ENCODE assay signal across 1 fruit fly cellular context in genomic region chrX:765039-765508, dm6.
TF ChIP-seq lines count a peak whose summit lies in the region.

TSS of gene RpL22 (minus strand) at chrX:765130.

TF ChIP-seq in whole organism, embryonic, 481 proteins besides CTCF, POLR2A, EP300 and RAD21 (continued from another document):
- peak; percentile 73; the same call in 1 of the 3 replicates for TF ChIP-seq C15 (GFP tag; IDR thresholded peaks at IDR 0.05; lab: Robert Waterston, UW)
- TF ChIP-seq crol (GFP tag; IDR thresholded peaks at IDR 0.05; lab: Robert Waterston, UW), result peak; percentile 19
- TF ChIP-seq otp (GFP tag; IDR thresholded peaks at IDR 0.05; lab: Robert Waterston, UW), result peak; percentile 90
- peak; percentile 95 for TF ChIP-seq CG15514 (GFP tag; optimal IDR thresholded peaks at IDR 0.05; lab: Kevin White, UChicago)
- TF ChIP-seq ssp (GFP tag; IDR thresholded peaks at IDR 0.05; lab: Robert Waterston, UW), result peak; percentile 69
- TF ChIP-seq prd (optimal IDR thresholded peaks at IDR 0.05; lab: Kevin White, UChicago), result no peak
- TF ChIP-seq prd (GFP tag; IDR thresholded peaks at IDR 0.05; lab: Robert Waterston, UW), result peak; percentile 55; the same call in 1 of the 3 replicates
- peak; percentile 82 for TF ChIP-seq CG11247 (GFP tag; IDR thresholded peaks at IDR 0.05; lab: Robert Waterston, UW)
- peak; percentile 81 for TF ChIP-seq CG12299 (tag; optimal IDR thresholded peaks at IDR 0.05; lab: Kevin White, UChicago)
- 0 out of 4 replicates have a peak, but pooled peaks have one; percentile 20 for TF ChIP-seq Dll (GFP tag; IDR thresholded peaks at IDR 0.05; lab: Robert Waterston, UW; ENCODE audit: partially characterized antibody)
- TF ChIP-seq br (optimal IDR thresholded peaks at IDR 0.05; lab: Kevin White, UChicago), result no peak
- TF ChIP-seq danr (GFP tag; IDR thresholded peaks at IDR 0.05; lab: Robert Waterston, UW), result peak; percentile 60; the same call in 1 of the 2 replicates
- peak; percentile 84 for TF ChIP-seq CG10267 (tag; optimal IDR thresholded peaks at IDR 0.05; lab: Kevin White, UChicago)
- peak; percentile 79 for TF ChIP-seq Awh (GFP tag; IDR thresholded peaks at IDR 0.05; lab: Robert Waterston, UW)
- peak; percentile 43; the same call in 1 of the 2 replicates for TF ChIP-seq dimm (GFP tag; IDR thresholded peaks at IDR 0.05; lab: Robert Waterston, UW)
- peak; percentile 85 for TF ChIP-seq rib (GFP tag; IDR thresholded peaks at IDR 0.05; lab: Robert Waterston, UW)
- TF ChIP-seq CG15269 (tag; optimal IDR thresholded peaks at IDR 0.05; lab: Kevin White, UChicago), result peak; percentile 71
- peak; percentile 82 for TF ChIP-seq CG7271 (tag; optimal IDR thresholded peaks at IDR 0.05; lab: Kevin White, UChicago)
- peak; percentile 92 for TF ChIP-seq MBD-R2 (GFP tag; IDR thresholded peaks at IDR 0.05; lab: Robert Waterston, UW)
- peak; percentile 95 for TF ChIP-seq CG6765 (GFP tag; optimal IDR thresholded peaks at IDR 0.05; lab: Kevin White, UChicago)
- TF ChIP-seq CG9797 (GFP tag; optimal IDR thresholded peaks at IDR 0.05; lab: Kevin White, UChicago), result peak; percentile 99
- TF ChIP-seq Drgx (GFP tag; IDR thresholded peaks at IDR 0.05; lab: Robert Waterston, UW), result peak; percentile 63
- TF ChIP-seq slp2 (GFP tag; optimal IDR thresholded peaks at IDR 0.05; lab: Kevin White, UChicago), result peak; percentile 85
- peak; percentile 95 for TF ChIP-seq CG34376 (GFP tag; optimal IDR thresholded peaks at IDR 0.05; lab: Kevin White, UChicago)
- peak; percentile 79 for TF ChIP-seq bigmax (GFP tag; optimal IDR thresholded peaks at IDR 0.05; lab: Kevin White, UChicago)
- peak; percentile 76 for TF ChIP-seq dati (GFP tag; IDR thresholded peaks at IDR 0.05; lab: Robert Waterston, UW)
- TF ChIP-seq Asciz (GFP tag; optimal IDR thresholded peaks at IDR 0.05; lab: Kevin White, UChicago), result peak; percentile 88
- peak; percentile 82 for TF ChIP-seq CG31224 (GFP tag; IDR thresholded peaks at IDR 0.05; lab: Robert Waterston, UW)
- TF ChIP-seq CG4730 (GFP tag; IDR thresholded peaks at IDR 0.05; lab: Robert Waterston, UW), result peak; percentile 71
- peak; percentile 86 for TF ChIP-seq CG6854 (GFP tag; optimal IDR thresholded peaks at IDR 0.05; lab: Kevin White, UChicago)
- peak; percentile 73 for TF ChIP-seq oc (tag; optimal IDR thresholded peaks at IDR 0.05; lab: Kevin White, UChicago)
- peak; percentile 85 for TF ChIP-seq CG43689 (GFP tag; IDR thresholded peaks at IDR 0.05; lab: Robert Waterston, UW)
- peak; percentile 92 for TF ChIP-seq Mad (GFP tag; optimal IDR thresholded peaks at IDR 0.05; lab: Kevin White, UChicago)
- peak; percentile 85 for TF ChIP-seq Xbp1 (GFP tag; optimal IDR thresholded peaks at IDR 0.05; lab: Kevin White, UChicago)
- TF ChIP-seq chn (GFP tag; optimal IDR thresholded peaks at IDR 0.05; lab: Kevin White, UChicago), result peak; percentile 82
- peak; percentile 89 for TF ChIP-seq maf-S (GFP tag; optimal IDR thresholded peaks at IDR 0.05; lab: Kevin White, UChicago)
- TF ChIP-seq HmgZ (tag; optimal IDR thresholded peaks at IDR 0.05; lab: Kevin White, UChicago), result peak; percentile 94
- no peak for TF ChIP-seq aop (GFP tag; IDR thresholded peaks at IDR 0.05; lab: Robert Waterston, UW)
- peak; percentile 85 for TF ChIP-seq CG4328 (GFP tag; optimal IDR thresholded peaks at IDR 0.05; lab: Kevin White, UChicago)
- peak; percentile 16 for TF ChIP-seq Tbp (GFP tag; optimal IDR thresholded peaks at IDR 0.05; lab: Kevin White, UChicago)
- peak; percentile 79; the same call in 2 of the 3 replicates for TF ChIP-seq Optix (GFP tag; IDR thresholded peaks at IDR 0.05; lab: Robert Waterston, UW)
- TF ChIP-seq Hmr (GFP tag; optimal IDR thresholded peaks at IDR 0.05; lab: Kevin White, UChicago), result peak; percentile 98
- peak; percentile 50 for TF ChIP-seq Spps (tag; optimal IDR thresholded peaks at IDR 0.05; lab: Kevin White, UChicago)
- TF ChIP-seq Doc3 (GFP tag; IDR thresholded peaks at IDR 0.05; lab: Robert Waterston, UW; ENCODE audit: partially characterized antibody), result no peak
- peak; percentile 82 for TF ChIP-seq CG11560 (tag; IDR thresholded peaks at IDR 0.05; lab: Robert Waterston, UW)
- TF ChIP-seq CG4617 (GFP tag; optimal IDR thresholded peaks at IDR 0.05; lab: Kevin White, UChicago; ENCODE audit: borderline replicate concordance), result peak; percentile 81
- TF ChIP-seq ro (GFP tag; IDR thresholded peaks at IDR 0.05; lab: Robert Waterston, UW), result peak; percentile 60
- no peak for TF ChIP-seq hth (optimal IDR thresholded peaks at IDR 0.05; lab: Kevin White, UChicago)
- TF ChIP-seq amos (GFP tag; IDR thresholded peaks at IDR 0.05; lab: Robert Waterston, UW; ENCODE audit: partially characterized antibody), result peak; percentile 56
- peak; percentile 62 for TF ChIP-seq Oaz (GFP tag; IDR thresholded peaks at IDR 0.05; lab: Robert Waterston, UW)
- peak; percentile 88 for TF ChIP-seq Hsf (GFP tag; optimal IDR thresholded peaks at IDR 0.05; lab: Kevin White, UChicago)
- TF ChIP-seq Pdp1 (GFP tag; optimal IDR thresholded peaks at IDR 0.05; lab: Kevin White, UChicago), result peak; percentile 80 to 91
- TF ChIP-seq chm (GFP tag; IDR thresholded peaks at IDR 0.05; lab: Robert Waterston, UW), result peak; percentile 92
- peak; percentile 86 for TF ChIP-seq stc (GFP tag; IDR thresholded peaks at IDR 0.05; lab: Robert Waterston, UW)
- TF ChIP-seq sob (GFP tag; IDR thresholded peaks at IDR 0.05; lab: Robert Waterston, UW), result peak; percentile 94
- TF ChIP-seq trem (tag; optimal IDR thresholded peaks at IDR 0.05; lab: Kevin White, UChicago), result peak; percentile 89
- peak; percentile 98 for TF ChIP-seq sens (GFP tag; lab: Kevin White, UChicago)
- peak; percentile 93 for TF ChIP-seq MTF-1 (GFP tag; optimal IDR thresholded peaks at IDR 0.05; lab: Kevin White, UChicago; ENCODE audit: borderline replicate concordance)
- TF ChIP-seq Meics (GFP tag; optimal IDR thresholded peaks at IDR 0.05; lab: Kevin White, UChicago), result peak; percentile 94
- peak; percentile 77 for TF ChIP-seq CG16863 (GFP tag; optimal IDR thresholded peaks at IDR 0.05; lab: Kevin White, UChicago)
- TF ChIP-seq CG12744 (GFP tag; optimal IDR thresholded peaks at IDR 0.05; lab: Kevin White, UChicago), result peak; percentile 84
- peak; percentile 94 for TF ChIP-seq CG18619 (GFP tag; optimal IDR thresholded peaks at IDR 0.05; lab: Kevin White, UChicago)
- TF ChIP-seq tap (tag; optimal IDR thresholded peaks at IDR 0.05; lab: Kevin White, UChicago), result peak; percentile 64
- 0 out of 2 replicates have a peak, but pooled peaks have one; percentile 9 for TF ChIP-seq bbx (GFP tag; IDR thresholded peaks at IDR 0.05; lab: Robert Waterston, UW; ENCODE audit: partially characterized antibody)
- peak; percentile 67 for TF ChIP-seq B-H1 (GFP tag; IDR thresholded peaks at IDR 0.05; lab: Robert Waterston, UW)
- TF ChIP-seq nmo (GFP tag; optimal IDR thresholded peaks at IDR 0.05; lab: Kevin White, UChicago), result peak; percentile 81
- TF ChIP-seq CG3726 (GFP tag; IDR thresholded peaks at IDR 0.05; lab: Robert Waterston, UW), result peak; percentile 81
- TF ChIP-seq sens-2 (GFP tag; IDR thresholded peaks at IDR 0.05; lab: Robert Waterston, UW), result peak; percentile 85
- TF ChIP-seq ham (GFP tag; IDR thresholded peaks at IDR 0.05; lab: Robert Waterston, UW), result peak; percentile 56; the same call in 1 of the 2 replicates
- TF ChIP-seq fd64A (GFP tag; optimal IDR thresholded peaks at IDR 0.05; lab: Kevin White, UChicago), result peak; percentile 79
- peak; percentile 93 for TF ChIP-seq HmgD (GFP tag; optimal IDR thresholded peaks at IDR 0.05; lab: Kevin White, UChicago)
- TF ChIP-seq CG13624 (GFP tag; optimal IDR thresholded peaks at IDR 0.05; lab: Kevin White, UChicago), result peak; percentile 98
- no peak for TF ChIP-seq ato (GFP tag; IDR thresholded peaks at IDR 0.05; lab: Robert Waterston, UW; ENCODE audit: partially characterized antibody)
- peak; percentile 50 for TF ChIP-seq Bgb (GFP tag; IDR thresholded peaks at IDR 0.05; lab: Robert Waterston, UW; ENCODE audit: partially characterized antibody)
- TF ChIP-seq Antp (GFP tag; optimal IDR thresholded peaks at IDR 0.05; lab: Kevin White, UChicago), result peak; percentile 75
- TF ChIP-seq NfI (GFP tag; optimal IDR thresholded peaks at IDR 0.05; lab: Kevin White, UChicago), result peak; percentile 93
- TF ChIP-seq Fer1 (GFP tag; optimal IDR thresholded peaks at IDR 0.05; lab: Kevin White, UChicago), result peak; percentile 94
- peak; percentile 77 for TF ChIP-seq CG14050 (GFP tag; IDR thresholded peaks at IDR 0.05; lab: Robert Waterston, UW)
- peak; percentile 86 for TF ChIP-seq ems (GFP tag; optimal IDR thresholded peaks at IDR 0.05; lab: Kevin White, UChicago)
- TF ChIP-seq Ptx1 (GFP tag; IDR thresholded peaks at IDR 0.05; lab: Robert Waterston, UW), result peak; percentile 80
- TF ChIP-seq CG12104 (GFP tag; optimal IDR thresholded peaks at IDR 0.05; lab: Kevin White, UChicago), result peak; percentile 83
- TF ChIP-seq CG2199 (GFP tag; IDR thresholded peaks at IDR 0.05; lab: Robert Waterston, UW), result peak; percentile 89
- peak; percentile 96 for TF ChIP-seq YL-1 (GFP tag; optimal IDR thresholded peaks at IDR 0.05; lab: Kevin White, UChicago)
- TF ChIP-seq gsb (GFP tag; IDR thresholded peaks at IDR 0.05; lab: Robert Waterston, UW), result peak; percentile 62
- TF ChIP-seq jumu (GFP tag; optimal IDR thresholded peaks at IDR 0.05; lab: Kevin White, UChicago), result peak; percentile 75
- peak; percentile 75 for TF ChIP-seq CG14441 (GFP tag; IDR thresholded peaks at IDR 0.05; lab: Robert Waterston, UW)
- peak; percentile 42 for TF ChIP-seq twi (tag; optimal IDR thresholded peaks at IDR 0.05; lab: Kevin White, UChicago)
- peak; percentile 69 for TF ChIP-seq CG8388 (GFP tag; optimal IDR thresholded peaks at IDR 0.05; lab: Kevin White, UChicago)
- TF ChIP-seq nerfin-2 (GFP tag; IDR thresholded peaks at IDR 0.05; lab: Robert Waterston, UW; ENCODE audit: partially characterized antibody), result no peak
- TF ChIP-seq zf30C (GFP tag; optimal IDR thresholded peaks at IDR 0.05; lab: Kevin White, UChicago), result peak; percentile 45
- TF ChIP-seq CG12391 (tag; optimal IDR thresholded peaks at IDR 0.05; lab: Kevin White, UChicago), result peak; percentile 87
- peak; percentile 61; the same call in 2 of the 3 replicates for TF ChIP-seq z (GFP tag; IDR thresholded peaks at IDR 0.05; lab: Robert Waterston, UW)
- no peak for TF ChIP-seq h (optimal IDR thresholded peaks at IDR 0.05; lab: Kevin White, UChicago)
- peak in 1 of 2 experiments; percentile 80 for TF ChIP-seq insv (GFP tag; optimal IDR thresholded peaks at IDR 0.05; lab: Kevin White, UChicago)
- peak; percentile 77 for TF ChIP-seq CG9817 (tag; optimal IDR thresholded peaks at IDR 0.05; lab: Kevin White, UChicago)
- TF ChIP-seq sima (GFP tag; optimal IDR thresholded peaks at IDR 0.05; lab: Kevin White, UChicago), result peak; percentile 78
- peak; percentile 70 to 93 for TF ChIP-seq dpn (GFP tag; optimal IDR thresholded peaks at IDR 0.05; lab: Kevin White, UChicago)
- peak; percentile 88 for TF ChIP-seq repo (GFP tag; optimal IDR thresholded peaks at IDR 0.05; lab: Kevin White, UChicago)
- peak; percentile 80 for TF ChIP-seq CG14965 (GFP tag; optimal IDR thresholded peaks at IDR 0.05; lab: Kevin White, UChicago; ENCODE audit: borderline replicate concordance)
- TF ChIP-seq Dip2 (GFP tag; IDR thresholded peaks at IDR 0.05; lab: Robert Waterston, UW), result no peak
- TF ChIP-seq knrl (GFP tag; IDR thresholded peaks at IDR 0.05; lab: Robert Waterston, UW; ENCODE audit: partially characterized antibody), result peak; percentile 57; the same call in 2 of the 3 replicates
- TF ChIP-seq CG10654 (GFP tag; optimal IDR thresholded peaks at IDR 0.05; lab: Kevin White, UChicago), result peak; percentile 84
- TF ChIP-seq CG2202 (tag; optimal IDR thresholded peaks at IDR 0.05; lab: Kevin White, UChicago), result peak; percentile 76
- TF ChIP-seq cas (GFP tag; IDR thresholded peaks at IDR 0.05; lab: Robert Waterston, UW), result peak; percentile 80
- TF ChIP-seq tx (GFP tag; optimal IDR thresholded peaks at IDR 0.05; lab: Kevin White, UChicago), result peak; percentile 77
- TF ChIP-seq CG6813 (GFP tag; optimal IDR thresholded peaks at IDR 0.05; lab: Kevin White, UChicago), result peak; percentile 95
- peak; percentile 73 for TF ChIP-seq Hey (tag; optimal IDR thresholded peaks at IDR 0.05; lab: Kevin White, UChicago)
- TF ChIP-seq CG2120 (GFP tag; optimal IDR thresholded peaks at IDR 0.05; lab: Kevin White, UChicago), result peak; percentile 74
- peak; percentile 83 for TF ChIP-seq CG34422 (GFP tag; IDR thresholded peaks at IDR 0.05; lab: Robert Waterston, UW)
- peak; percentile 75 for TF ChIP-seq CoRest (tag; optimal IDR thresholded peaks at IDR 0.05; lab: Kevin White, UChicago)
- TF ChIP-seq CG13894 (tag; optimal IDR thresholded peaks at IDR 0.05; lab: Kevin White, UChicago), result peak; percentile 88
- TF ChIP-seq esg (GFP tag; conservative IDR thresholded peaks at IDR 0.05; lab: Robert Waterston, UW), result peak; percentile 19; the same call in 1 of the 2 replicates
- TF ChIP-seq pho (GFP tag; optimal IDR thresholded peaks at IDR 0.05; lab: Kevin White, UChicago), result peak; percentile 90
- TF ChIP-seq hb (GFP tag; IDR thresholded peaks at IDR 0.05; lab: Robert Waterston, UW; ENCODE audit: partially characterized antibody), result no peak
- TF ChIP-seq Doc2 (GFP tag; IDR thresholded peaks at IDR 0.05; lab: Robert Waterston, UW), result peak; percentile 19; the same call in 1 of the 2 replicates
- TF ChIP-seq Poxn (GFP tag; IDR thresholded peaks at IDR 0.05; lab: Robert Waterston, UW), result no peak
- TF ChIP-seq btn (GFP tag; optimal IDR thresholded peaks at IDR 0.05; lab: Kevin White, UChicago), result peak; percentile 85
- TF ChIP-seq CG3847 (GFP tag; IDR thresholded peaks at IDR 0.05; lab: Robert Waterston, UW), result peak; percentile 91
- peak; percentile 91 for TF ChIP-seq CG12769 (tag; optimal IDR thresholded peaks at IDR 0.05; lab: Kevin White, UChicago)
- peak; percentile 59 for TF ChIP-seq gem (tag; optimal IDR thresholded peaks at IDR 0.05; lab: Kevin White, UChicago)
